Fruit fly (Drosophila melanogaster) whole organism, embryonic: ENCODE data around the gene Tpst.

ENCODE experiments used
- Bteb2 ChIP-seq: fragments of 200-800 bp; sonication (Bioruptor generic); optimal IDR thresholded peaks from 2 replicates; lab custom pipeline; 2016; ENCODE audit warnings: missing biosample characterization, missing genetic modification characterization
- CG1024 ChIP-seq: fragments of 200-800 bp; sonication (Bioruptor generic); IDR thresholded peaks from 2 replicates; pipeline ENCODE4 v1.3.6; 2022; ENCODE audit warnings: missing biosample characterization, missing genetic modification characterization
- CG11456 ChIP-seq: fragments of 200-800 bp; sonication (Bioruptor generic); IDR thresholded peaks from 3 replicates; pipeline ENCODE4 v1.3.6; 2022; ENCODE audit warnings: missing biosample characterization, missing genetic modification characterization
- CG13296 ChIP-seq: fragments of 200-800 bp; sonication (Bioruptor generic); optimal IDR thresholded peaks from 3 replicates; lab custom pipeline; 2018; ENCODE audit warnings: missing biosample characterization, mild to moderate bottlenecking, missing genetic modification characterization
- CG14050 ChIP-seq: fragments of 200-800 bp; sonication (Bioruptor generic); IDR thresholded peaks from 3 replicates; pipeline ENCODE4 v1.3.6; 2022; ENCODE audit warnings: missing biosample characterization, missing genetic modification characterization
- CG15011 ChIP-seq: fragments of 200-800 bp; sonication (Bioruptor generic); optimal IDR thresholded peaks from 3 replicates; lab custom pipeline; 2018; ENCODE audit warnings: missing biosample characterization, mild to moderate bottlenecking, missing genetic modification characterization
- CG15601 ChIP-seq: fragments of 200-800 bp; sonication (Bioruptor generic); optimal IDR thresholded peaks from 3 replicates; lab custom pipeline; 2019; ENCODE audit warnings: missing biosample characterization, mild to moderate bottlenecking, missing genetic modification characterization, moderate library complexity
- CG16863 ChIP-seq: fragments of 200-800 bp; sonication (Bioruptor generic); optimal IDR thresholded peaks from 3 replicates; lab custom pipeline; 2016; ENCODE audit warnings: missing biosample characterization, missing genetic modification characterization
- CG17612 ChIP-seq: fragments of 200-800 bp; sonication (Bioruptor generic); IDR thresholded peaks from 2 replicates; pipeline ENCODE4 v1.3.6; 2022; ENCODE audit warnings: missing biosample characterization, missing genetic modification characterization
- CG18764 ChIP-seq: fragments of 200-800 bp; sonication (Bioruptor generic); optimal IDR thresholded peaks from 3 replicates; lab custom pipeline; 2016; ENCODE audit warnings: missing biosample characterization, missing genetic modification characterization
- CG2202 ChIP-seq: fragments of 200-800 bp; sonication (Bioruptor generic); optimal IDR thresholded peaks from 2 replicates; lab custom pipeline; 2018; ENCODE audit warnings: missing biosample characterization, mild to moderate bottlenecking, missing genetic modification characterization
- CG2889 ChIP-seq: fragments of 200-800 bp; sonication (Bioruptor generic); IDR thresholded peaks from 3 replicates; pipeline ENCODE4 v1.3.6; 2022; ENCODE audit warnings: missing biosample characterization, missing genetic modification characterization
- CG32767 ChIP-seq: fragments of 200-800 bp; sonication (Bioruptor generic); IDR thresholded peaks from 2 replicates; pipeline ENCODE4 v1.3.6; 2022; ENCODE audit warnings: missing biosample characterization, missing genetic modification characterization
- CG32772 ChIP-seq: fragments of 200-800 bp; sonication (Bioruptor generic); IDR thresholded peaks from 2 replicates; pipeline ENCODE4 v1.3.6; 2022; ENCODE audit warnings: missing biosample characterization, missing genetic modification characterization
- CG3838 ChIP-seq: fragments of 200-800 bp; sonication (Bioruptor generic); optimal IDR thresholded peaks from 3 replicates; lab custom pipeline; 2016; ENCODE audit warnings: missing biosample characterization, missing genetic modification characterization
- CG4617 ChIP-seq: fragments of 200-800 bp; sonication (Bioruptor generic); optimal IDR thresholded peaks from 3 replicates; lab custom pipeline; 2016; ENCODE audit warnings: missing biosample characterization, missing genetic modification characterization, borderline replicate concordance
- CG5180 ChIP-seq: fragments of 200-800 bp; sonication (Bioruptor generic); optimal IDR thresholded peaks from 3 replicates; lab custom pipeline; 2017; ENCODE audit warnings: missing biosample characterization, missing genetic modification characterization, mild to moderate bottlenecking, moderate library complexity, missing genetic modification reagents
- CG6689 ChIP-seq: fragments of 200-800 bp; sonication (Bioruptor generic); IDR thresholded peaks from 2 replicates; pipeline ENCODE4 v1.3.6; 2022; ENCODE audit warnings: missing biosample characterization, missing genetic modification characterization
- CG6854 ChIP-seq: fragments of 200-800 bp; sonication (Bioruptor generic); optimal IDR thresholded peaks from 3 replicates; lab custom pipeline; 2017; ENCODE audit warnings: missing biosample characterization, mild to moderate bottlenecking, missing genetic modification characterization
- CG7372 ChIP-seq: fragments of 200-800 bp; sonication (Bioruptor generic); IDR thresholded peaks from 2 replicates; pipeline ENCODE4 v1.3.6; 2022; ENCODE audit warnings: missing biosample characterization, missing genetic modification characterization
- CG7987 ChIP-seq: fragments of 200-800 bp; sonication (Bioruptor generic); optimal IDR thresholded peaks from 2 replicates; lab custom pipeline; 2018; ENCODE audit warnings: missing biosample characterization, mild to moderate bottlenecking, missing genetic modification characterization, moderate library complexity
- CHES-1-like ChIP-seq: fragments of 200-800 bp; sonication (Bioruptor generic); optimal IDR thresholded peaks from 2 replicates; lab custom pipeline; 2016; ENCODE audit warnings: missing biosample characterization, missing genetic modification characterization
- Chrac-16 ChIP-seq: fragments of 200-800 bp; sonication (Bioruptor generic); optimal IDR thresholded peaks from 3 replicates; lab custom pipeline; 2016; ENCODE audit warnings: missing biosample characterization, missing genetic modification characterization
- Doc2 ChIP-seq: fragments of 200-800 bp; sonication (Bioruptor generic); IDR thresholded peaks from 2 replicates; pipeline ENCODE4 v1.3.6; 2022; ENCODE audit warnings: missing biosample characterization, missing genetic modification characterization
- Dref ChIP-seq: fragments of 200-800 bp; sonication (Bioruptor generic); IDR thresholded peaks from 2 replicates; pipeline ENCODE4 v1.3.6; 2022; ENCODE audit warnings: missing biosample characterization, missing genetic modification characterization
- E2f1 ChIP-seq: fragments of 200-800 bp; sonication (Bioruptor generic); IDR thresholded peaks from 2 replicates; pipeline ENCODE4 v1.3.6; 2022; ENCODE audit warnings: missing biosample characterization, missing genetic modification characterization
- ERR ChIP-seq: fragments of 200-800 bp; sonication (Bioruptor generic); optimal IDR thresholded peaks from 2 replicates; lab custom pipeline; 2016; ENCODE audit warnings: missing biosample characterization, missing genetic modification characterization
- Fer2 ChIP-seq: fragments of 200-800 bp; sonication (Bioruptor generic); optimal IDR thresholded peaks from 2 replicates; lab custom pipeline; 2018; ENCODE audit warnings: missing biosample characterization, mild to moderate bottlenecking, missing genetic modification characterization, moderate library complexity
- Kr ChIP-seq: fragments of 200-800 bp; sonication (Bioruptor generic); optimal IDR thresholded peaks from 2 replicates; lab custom pipeline; 2017; ENCODE audit warnings: missing biosample characterization, mild to moderate bottlenecking, missing genetic modification characterization
- Max ChIP-seq: fragments of 200-800 bp; sonication (Bioruptor generic); optimal IDR thresholded peaks from 2 replicates; lab custom pipeline; 2016; ENCODE audit warnings: missing biosample characterization, mild to moderate bottlenecking, missing genetic modification characterization
- Med ChIP-seq: fragments of 200-800 bp; sonication (Bioruptor generic); peaks from one replicate; lab custom pipeline; 2016; ENCODE audit warnings: missing biosample characterization, missing genetic modification characterization, mild to moderate bottlenecking, inconsistent platforms, moderate library complexity
- Rfx ChIP-seq: fragments of 200-800 bp; sonication (Bioruptor generic); IDR thresholded peaks from 2 replicates; pipeline ENCODE4 v1.3.6; 2022; ENCODE audit warnings: missing biosample characterization, missing genetic modification characterization
- br ChIP-seq: fragments of >200 bp; optimal IDR thresholded peaks from 2 replicates; lab custom pipeline; 2017
- cas ChIP-seq: fragments of 200-800 bp; sonication (Bioruptor generic); IDR thresholded peaks from 2 replicates; pipeline ENCODE4 v1.3.6; 2022; ENCODE audit warnings: missing biosample characterization, missing genetic modification characterization
- corto ChIP-seq: fragments of 200-800 bp; sonication (Bioruptor generic); optimal IDR thresholded peaks from 2 replicates; lab custom pipeline; 2016; ENCODE audit warnings: missing biosample characterization, mild to moderate bottlenecking, missing genetic modification characterization, moderate library complexity
- dan ChIP-seq: fragments of 200-800 bp; sonication (Bioruptor generic); IDR thresholded peaks from 2 replicates; pipeline ENCODE4 v1.3.6; 2022; ENCODE audit warnings: missing biosample characterization, missing genetic modification characterization
- dysf ChIP-seq: fragments of 200-800 bp; sonication (Bioruptor generic); IDR thresholded peaks from 3 replicates; pipeline ENCODE4 v1.3.6; 2022; ENCODE audit warnings: missing biosample characterization, missing genetic modification characterization
- gem ChIP-seq: fragments of 200-800 bp; sonication (Bioruptor generic); optimal IDR thresholded peaks from 2 replicates; lab custom pipeline; 2019; ENCODE audit warnings: missing biosample characterization, mild to moderate bottlenecking, missing genetic modification characterization, moderate library complexity
- inv ChIP-seq: fragments of 200-800 bp; sonication (Bioruptor generic); IDR thresholded peaks from 2 replicates; pipeline ENCODE4 v1.3.6; 2022; ENCODE audit warnings: missing biosample characterization, missing genetic modification characterization; ENCODE audit not compliant: partially characterized antibody
- kay ChIP-seq: fragments of 200-800 bp; sonication (Bioruptor generic); optimal IDR thresholded peaks from 2 replicates; lab custom pipeline; 2016; ENCODE audit warnings: missing biosample characterization, missing genetic modification characterization
- mirr ChIP-seq: fragments of 200-800 bp; sonication (Bioruptor generic); optimal IDR thresholded peaks from 3 replicates; lab custom pipeline; 2018; ENCODE audit warnings: missing biosample characterization, mild to moderate bottlenecking, missing genetic modification characterization
- onecut ChIP-seq: fragments of 200-800 bp; sonication (Bioruptor generic); IDR thresholded peaks from 2 replicates; pipeline ENCODE4 v1.3.6; 2022; ENCODE audit warnings: missing biosample characterization, missing genetic modification characterization
- pita ChIP-seq: fragments of 200-800 bp; sonication (Bioruptor generic); optimal IDR thresholded peaks from 2 replicates; lab custom pipeline; 2017; ENCODE audit warnings: missing biosample characterization, mild to moderate bottlenecking, missing genetic modification characterization
- prd ChIP-seq, 3 experiments: fragments of >200 bp in 2 of 3; fragments of 200-800 bp in 1 of 3; sonication (Bioruptor generic) in 1 of 3; optimal IDR thresholded peaks in 2 of 3; IDR thresholded peaks in 1 of 3; 2 replicates in 2 of 3; 3 replicates in 1 of 3; pipeline versions ENCODE4 v1.3.6 to Lab custom; 2017 to 2022; ENCODE audit warnings: missing biosample characterization in 1 of 3, missing genetic modification characterization in 1 of 3
- rib ChIP-seq: fragments of 200-800 bp; sonication (Bioruptor generic); IDR thresholded peaks from 2 replicates; pipeline ENCODE4 v1.3.6; 2022; ENCODE audit warnings: missing biosample characterization, missing genetic modification characterization
- ro ChIP-seq: fragments of 200-800 bp; sonication (Bioruptor generic); IDR thresholded peaks from 2 replicates; pipeline ENCODE4 v1.3.6; 2022; ENCODE audit warnings: missing biosample characterization, missing genetic modification characterization
- sd ChIP-seq: fragments of 200-800 bp; sonication (Bioruptor generic); optimal IDR thresholded peaks from 3 replicates; lab custom pipeline; 2018; ENCODE audit warnings: missing biosample characterization, mild to moderate bottlenecking, missing genetic modification characterization, moderate library complexity
- tin ChIP-seq: fragments of 200-800 bp; sonication (Bioruptor generic); optimal IDR thresholded peaks from 3 replicates; lab custom pipeline; 2016; ENCODE audit warnings: missing biosample characterization, missing genetic modification characterization

Gene Tpst

DNA sequence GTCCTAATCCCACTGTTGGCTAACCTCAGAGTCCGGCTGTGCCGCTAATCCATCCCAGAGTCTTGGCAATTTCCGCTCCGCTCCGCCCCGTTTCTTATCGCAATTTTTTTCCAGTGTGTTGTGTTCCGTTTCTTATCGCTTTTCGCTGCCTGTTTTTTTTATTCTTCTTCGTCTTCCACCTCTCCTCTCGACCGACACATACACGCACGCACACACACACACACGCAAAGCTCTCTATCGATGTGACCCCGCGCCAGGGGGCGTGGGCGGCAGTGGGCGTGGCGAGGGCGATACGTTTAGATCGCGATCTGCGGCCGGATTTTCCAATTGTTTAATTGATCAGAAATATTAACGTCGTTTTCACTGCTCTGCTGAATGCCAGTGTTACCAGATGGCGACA lies 52.4 kb downstream of the Tpst start (continued):
- 0 out of 2 replicates have a peak, but pooled peaks have one; percentile 22 for TF ChIP-seq rib
- TF ChIP-seq CG16863 (GFP tag; lab: Kevin White, UChicago): no peak

DNA sequence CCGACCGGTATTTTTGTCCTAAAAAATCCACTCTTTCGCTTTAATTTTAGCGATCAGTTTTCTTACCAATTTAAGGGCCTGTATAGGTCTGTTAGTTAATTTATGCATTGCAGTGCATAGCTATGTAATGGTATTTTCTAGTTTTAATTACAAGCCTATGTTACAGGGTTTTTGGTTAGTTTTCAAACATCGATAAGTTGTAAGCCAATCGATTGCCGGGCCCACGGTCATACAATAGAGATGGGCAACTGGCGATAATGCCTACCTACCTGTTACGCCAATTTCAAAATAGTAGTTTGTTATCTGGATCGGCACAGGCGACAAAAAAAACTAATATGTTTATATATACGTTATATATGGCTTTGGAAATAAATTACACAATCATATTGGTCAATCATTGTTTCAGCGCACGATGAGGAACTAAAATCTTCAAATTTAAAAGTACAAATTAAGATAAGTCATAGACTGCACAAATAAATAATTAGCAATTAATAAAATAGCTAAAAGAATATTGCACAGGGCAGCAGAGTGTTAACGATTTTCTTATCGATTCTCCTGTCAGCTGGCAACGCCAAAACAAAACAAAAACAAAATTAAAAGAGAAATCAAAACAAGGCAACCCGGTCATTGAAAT lies 52.9 kb downstream of the Tpst start, which contains the start of the genes tth and Tango2:
Gene tth (minus strand): TSS at position 170 of the 634 bp plus-strand sequence.
Gene Tango2 (plus strand): TSS at position 573 of the 634 bp plus-strand sequence.
- TF ChIP-seq kay (GFP tag; lab: Kevin White, UChicago): peak; percentile 27
- TF ChIP-seq pita (GFP tag; lab: Kevin White, UChicago): no peak
- peak; percentile 78 for TF ChIP-seq Bteb2 (GFP tag; lab: Kevin White, UChicago)
- TF ChIP-seq CG7372 (GFP tag; lab: Robert Waterston, UW): peak; percentile 48; the same call in 1 of the 2 replicates
- 0 out of 2 replicates have a peak, but pooled peaks have one; percentile 33 for TF ChIP-seq Doc2 (GFP tag; lab: Robert Waterston, UW)
- no peak for TF ChIP-seq Kr (GFP tag; lab: Kevin White, UChicago)
- TF ChIP-seq cas (GFP tag; lab: Robert Waterston, UW): 0 out of 2 replicates have a peak, but pooled peaks have one; percentile 47
- TF ChIP-seq CG32767: peak; percentile 32; the same call in 1 of the 2 replicates
- peak; percentile 37; the same call in 1 of the 2 replicates for TF ChIP-seq CG17612 (GFP tag; lab: Robert Waterston, UW)
- peak; percentile 27 for TF ChIP-seq CG4617 (GFP tag; lab: Kevin White, UChicago)
- peak; percentile 81 for TF ChIP-seq Rfx (GFP tag; lab: Robert Waterston, UW)
- peak; percentile 50; the same call in 1 of the 2 replicates for TF ChIP-seq inv
- peak; percentile 31 for TF ChIP-seq CG18764 (GFP tag; lab: Kevin White, UChicago)
- TF ChIP-seq CG3838 (GFP tag; lab: Kevin White, UChicago): peak; percentile 38
- TF ChIP-seq CG1024 (GFP tag; lab: Robert Waterston, UW): no peak
- no peak for TF ChIP-seq corto (GFP tag; lab: Kevin White, UChicago)
- peak; percentile 46 for TF ChIP-seq Fer2 (tag; lab: Kevin White, UChicago)
- TF ChIP-seq ro (GFP tag; lab: Robert Waterston, UW): no peak
- TF ChIP-seq CG11456 (GFP tag; lab: Robert Waterston, UW): peak; percentile 61; the same call in 1 of the 3 replicates
- peak; percentile 70 for TF ChIP-seq CG6689 (GFP tag; lab: Robert Waterston, UW)
- TF ChIP-seq CG6854 (GFP tag; lab: Kevin White, UChicago): no peak
- no peak for TF ChIP-seq CG5180 (GFP tag; lab: Kevin White, UChicago)
- TF ChIP-seq Dref (GFP tag; lab: Robert Waterston, UW): peak; percentile 74
- peak; percentile 60 for TF ChIP-seq onecut (GFP tag; lab: Robert Waterston, UW)
- TF ChIP-seq CG2202 (tag; lab: Kevin White, UChicago): peak; percentile 32
- peak; percentile 92 for TF ChIP-seq Med (GFP tag; lab: Kevin White, UChicago)
- TF ChIP-seq Chrac-16: peak; percentile 60
- peak; percentile 67 for TF ChIP-seq E2f1 (GFP tag; lab: Robert Waterston, UW)
- TF ChIP-seq CG13296 (GFP tag; lab: Kevin White, UChicago): peak; percentile 69
- peak; percentile 54 for TF ChIP-seq tin
- no peak for TF ChIP-seq CG15011 (GFP tag; lab: Kevin White, UChicago)
- TF ChIP-seq br (lab: Kevin White, UChicago): no peak
- TF ChIP-seq CHES-1-like: peak; percentile 66
- peak; percentile 68 for TF ChIP-seq CG15601 (tag; lab: Kevin White, UChicago)
- peak; percentile 68; the same call in 1 of the 3 replicates for TF ChIP-seq CG2889 (GFP tag; lab: Robert Waterston, UW)
- TF ChIP-seq dan (GFP tag; lab: Robert Waterston, UW): no peak
- peak; percentile 70 for TF ChIP-seq Max (GFP tag; lab: Kevin White, UChicago)
- no peak for TF ChIP-seq prd (optimal IDR thresholded peaks at IDR 0.05; lab: Kevin White, UChicago)
- peak; percentile 71 for TF ChIP-seq prd (GFP tag; IDR thresholded peaks at IDR 0.05; lab: Robert Waterston, UW)
- peak; percentile 67 for TF ChIP-seq CG14050 (GFP tag; lab: Robert Waterston, UW)
- TF ChIP-seq dysf (GFP tag; lab: Robert Waterston, UW): peak; percentile 82
- peak; percentile 42 for TF ChIP-seq ERR
- peak; percentile 37 for TF ChIP-seq CG7987 (GFP tag; lab: Kevin White, UChicago)
- TF ChIP-seq CG32772: 0 out of 2 replicates have a peak, but pooled peaks have one; percentile 39
- TF ChIP-seq sd (tag; lab: Kevin White, UChicago): no peak
- TF ChIP-seq gem: peak; percentile 88
- TF ChIP-seq mirr: no peak
